Fruit fly (Drosophila melanogaster) ovary, adult (tissue): ENCODE results near the gene nuf.

ENCODE experiments used
- CG17801 ChIP-seq: fragments of 200-800 bp; optimal IDR thresholded peaks from 2 replicates; lab custom pipeline; 2019; ENCODE audit warnings: missing biosample characterization, mild to moderate bottlenecking, missing genetic modification characterization, moderate library complexity; ENCODE audit not compliant: partially characterized antibody

nuf gene

dm6 chr3L:14173325-14173724, 17.3 kb upstream of the nuf start:
- no peak for TF ChIP-seq CG17801 (GFP tag; lab: Kevin White, UChicago)

dm6 chr3L:14174197-14174596, 16.5 kb upstream of the nuf start:
- TF ChIP-seq CG17801 (GFP tag; lab: Kevin White, UChicago) = no peak

DNA sequence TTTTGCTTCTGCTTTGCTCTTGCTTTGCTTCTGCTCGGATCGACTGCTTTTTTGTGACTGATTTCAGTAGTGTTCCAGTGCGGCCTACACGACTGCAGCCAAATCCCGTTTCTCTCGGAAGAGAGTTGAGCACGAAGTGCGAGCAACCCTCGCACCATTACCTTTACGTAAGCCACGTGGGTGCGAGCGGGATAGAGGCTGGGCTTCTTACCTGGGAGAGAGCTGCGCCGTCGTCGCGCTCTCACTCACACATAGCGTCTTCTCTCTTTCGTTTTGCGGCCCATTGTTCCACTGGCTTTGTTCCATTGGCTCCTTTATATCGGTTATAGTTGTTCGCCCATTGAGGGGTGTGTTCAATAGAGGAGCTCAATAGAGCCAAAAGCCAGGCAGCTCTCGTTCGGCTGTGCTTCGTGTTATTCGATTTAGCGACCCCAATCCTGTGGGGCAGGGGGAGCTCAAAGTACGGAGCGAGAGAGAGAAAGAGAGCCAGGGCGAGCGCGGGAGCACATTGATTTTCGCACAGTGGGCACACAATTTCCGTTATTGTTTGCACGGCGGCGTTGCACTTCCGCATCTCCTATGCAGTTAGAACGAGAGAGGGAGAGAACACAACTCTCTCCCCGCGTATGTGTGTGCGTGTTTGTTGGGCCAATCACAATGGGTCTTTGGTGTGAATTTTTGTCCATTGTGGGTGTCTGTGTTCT, 13.0 kb upstream of the nuf start:
- TF ChIP-seq CG17801 (GFP tag; lab: Kevin White, UChicago) = no peak

DNA sequence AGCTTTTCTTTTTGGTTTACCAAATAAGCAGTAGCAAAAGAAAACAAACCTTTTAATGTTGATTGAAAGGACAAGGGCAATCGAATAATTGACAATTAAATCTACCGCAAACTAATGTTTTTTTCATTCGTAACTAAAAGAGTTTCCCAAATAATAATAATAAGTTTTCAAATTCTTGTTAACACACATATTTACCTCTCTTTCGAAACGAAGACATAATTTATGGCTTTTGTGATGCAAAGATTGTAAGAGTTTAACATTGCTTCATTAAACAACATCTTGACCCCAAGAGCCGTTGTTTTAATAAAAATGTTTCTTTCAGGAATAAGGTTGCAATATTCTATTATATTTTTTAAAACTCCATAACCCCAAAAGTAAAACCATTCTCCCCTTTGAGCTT, 12.2 kb upstream of the nuf start, which contains the start of gene D:
Gene D, minus strand, starts transcription at position 101 of the 400 bp plus-strand sequence.
- TF ChIP-seq CG17801 (GFP tag; lab: Kevin White, UChicago) = no peak

- TF ChIP-seq CG17801 (GFP tag; lab: Kevin White, UChicago) = no peak
These were observed 5.6 kb upstream of the nuf start for dm6 chr3L:14185049-14185448.

- no peak for TF ChIP-seq CG17801 (GFP tag; lab: Kevin White, UChicago)
These were observed 1.2 kb upstream of the nuf start, which contains the start of gene nan for dm6 chr3L:14189431-14189830. Gene nan, minus strand, starts transcription at chr3L:14189648.

dm6 chr3L:14189957-14190624, 579 bp upstream of the nuf start:
- TF ChIP-seq CG17801 (GFP tag; lab: Kevin White, UChicago) = no peak

- TF ChIP-seq CG17801 (GFP tag; lab: Kevin White, UChicago) = no peak
These were observed 744 bp downstream of the nuf start for dm6 chr3L:14191476-14191752.

- peak; percentile 7 for TF ChIP-seq CG17801 (GFP tag; lab: Kevin White, UChicago)
These were observed 3.4 kb downstream of the nuf start for dm6 chr3L:14193962-14194503.

dm6 chr3L:14195714-14196113, 5.0 kb downstream of the nuf start:
- TF ChIP-seq CG17801 (GFP tag; lab: Kevin White, UChicago) = no peak

DNA sequence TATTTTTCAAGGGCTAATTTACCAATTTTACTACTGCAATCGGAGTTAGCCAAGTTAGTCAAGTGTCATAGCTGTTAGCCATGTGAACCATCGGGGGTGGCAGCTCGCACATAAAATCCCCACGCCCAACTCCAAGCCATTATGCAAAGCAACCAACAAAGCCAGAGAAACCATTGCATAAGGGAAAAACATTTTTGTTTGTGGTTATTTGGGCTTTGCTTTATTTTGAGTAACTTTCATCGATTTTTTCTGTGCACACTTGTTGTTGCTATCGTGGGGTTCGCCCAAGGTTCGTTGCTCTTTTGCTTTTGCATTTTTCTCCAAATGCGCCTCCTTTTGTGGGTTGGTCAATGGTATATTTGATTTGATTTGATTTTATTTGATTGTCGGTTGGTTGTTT, 7.5 kb downstream of the nuf start:
- no peak for TF ChIP-seq CG17801 (GFP tag; lab: Kevin White, UChicago)

DNA sequence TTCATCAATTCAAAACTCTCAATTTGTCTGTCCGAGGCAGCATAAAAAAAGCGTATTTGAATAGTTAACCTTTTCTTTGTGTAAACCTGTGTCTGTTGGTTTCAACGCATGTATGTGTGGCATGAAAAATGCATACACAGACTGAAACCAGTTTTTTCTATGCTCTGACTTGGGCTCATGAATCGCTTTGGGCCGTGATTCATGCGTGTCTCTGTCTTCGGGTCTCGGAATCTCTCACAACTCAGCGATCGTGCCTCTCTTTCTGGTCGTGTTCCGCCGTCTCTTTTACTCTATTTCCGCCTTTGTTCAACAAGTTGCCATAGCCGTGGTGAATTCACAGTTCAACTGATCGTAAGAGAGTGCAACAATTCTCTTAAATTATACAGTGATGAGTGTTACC, 10.3 kb downstream of the nuf start:
- TF ChIP-seq CG17801 (GFP tag; lab: Kevin White, UChicago) = no peak

- no peak for TF ChIP-seq CG17801 (GFP tag; lab: Kevin White, UChicago)
These were observed 11.6 kb downstream of the nuf start for dm6 chr3L:14202318-14202717.

dm6 chr3L:14203023-14203422, 12.4 kb downstream of the nuf start, which contains the start of gene saturn:
Gene saturn, plus strand, starts transcription at chr3L:14203323.
- TF ChIP-seq CG17801 (GFP tag; lab: Kevin White, UChicago) = no peak

- no peak for TF ChIP-seq CG17801 (GFP tag; lab: Kevin White, UChicago)
These were observed 14.2 kb downstream of the nuf start for dm6 chr3L:14204659-14205568.
